Fruit fly (Drosophila melanogaster) whole organism, pupa: ENCODE measurements around the gene Creld.

Source experiments
- CG10348 ChIP-seq: fragments of 200-800 bp; sonication (Bioruptor generic); IDR thresholded peaks from 2 replicates; pipeline ENCODE4 v1.3.6; 2022; ENCODE audit warnings: missing biosample characterization, missing genetic modification characterization
- CG13204 ChIP-seq: fragments of 200-800 bp; sonication (Bioruptor generic); optimal IDR thresholded peaks from 2 replicates; lab custom pipeline; 2018; ENCODE audit warnings: missing biosample characterization, mild to moderate bottlenecking, missing genetic modification characterization, moderate library complexity
- CG15710 ChIP-seq: fragments of 200-800 bp; sonication (Bioruptor generic); optimal IDR thresholded peaks from 2 replicates; lab custom pipeline; 2018; ENCODE audit warnings: missing biosample characterization, mild to moderate bottlenecking, missing genetic modification characterization, moderate library complexity
- CG8159 ChIP-seq: fragments of 200-800 bp; sonication (Bioruptor generic); optimal IDR thresholded peaks from 3 replicates; lab custom pipeline; 2018; ENCODE audit warnings: missing biosample characterization, mild to moderate bottlenecking, missing genetic modification characterization, moderate library complexity
- CG8301 ChIP-seq: fragments of 200-800 bp; sonication (Bioruptor generic); optimal IDR thresholded peaks from 2 replicates; lab custom pipeline; 2018; ENCODE audit warnings: missing biosample characterization, mild to moderate bottlenecking, missing genetic modification characterization
- CG9948 ChIP-seq: fragments of 200-800 bp; sonication (Bioruptor generic); optimal IDR thresholded peaks from 2 replicates; lab custom pipeline; 2018; ENCODE audit warnings: missing biosample characterization, mild to moderate bottlenecking, missing genetic modification characterization, moderate library complexity
- EcR ChIP-seq: fragments of 200-800 bp; sonication (Bioruptor generic); optimal IDR thresholded peaks from 3 replicates; lab custom pipeline; 2019; ENCODE audit warnings: missing biosample characterization, missing genetic modification characterization, mild to moderate bottlenecking, moderate library complexity, missing genetic modification reagents
- Pif1A ChIP-seq: fragments of 200-800 bp; sonication (Bioruptor generic); optimal IDR thresholded peaks from 3 replicates; lab custom pipeline; 2016; ENCODE audit warnings: missing biosample characterization, missing genetic modification characterization
- gl ChIP-seq: fragments of 200-800 bp; sonication (Bioruptor generic); optimal IDR thresholded peaks from 2 replicates; lab custom pipeline; 2018; ENCODE audit warnings: missing biosample characterization, mild to moderate bottlenecking, missing genetic modification characterization
- rn ChIP-seq: fragments of 200-800 bp; sonication (Bioruptor generic); IDR thresholded peaks from 2 replicates; pipeline ENCODE4 v1.3.6; 2022; ENCODE audit warnings: missing biosample characterization, missing genetic modification characterization

- TF ChIP-seq gl (no peak), CG15710 (tag; lab: Kevin White, UChicago) (no peak), Pif1A (GFP tag; lab: Kevin White, UChicago) (no peak), rn (GFP tag; lab: Robert Waterston, UW) (no peak), CG13204 (no peak), CG8301 (tag; lab: Kevin White, UChicago) (no peak), CG10348 (no peak), EcR (GFP tag; lab: Kevin White, UChicago) (no peak), CG8159 (no peak), CG9948 (tag; lab: Kevin White, UChicago) (no peak)
Measured at dm6 chr2L:91333-91732, 10.8 kb upstream of the Creld start.
